Fruit fly (Drosophila melanogaster) whole organism, embryonic: ENCODE measurements around the gene CG4956.
A peak's percentile ranks its signal among the peaks of the same experiment; 100 is the strongest.

Source experiments
- Atf6 ChIP-seq: fragments of 200-800 bp; sonication (Bioruptor generic); IDR thresholded peaks from 2 replicates; pipeline ENCODE4 v1.3.6; 2022; ENCODE audit warnings: missing biosample characterization, missing genetic modification characterization
- B-H1 ChIP-seq: fragments of 200-800 bp; sonication (Bioruptor generic); IDR thresholded peaks from 3 replicates; pipeline ENCODE4 v1.3.6; 2022; ENCODE audit warnings: missing biosample characterization, missing genetic modification characterization
- BtbVII ChIP-seq: fragments of 200-800 bp; sonication (Bioruptor generic); optimal IDR thresholded peaks from 3 replicates; lab custom pipeline; 2017; ENCODE audit warnings: missing biosample characterization, mild to moderate bottlenecking, missing genetic modification characterization
- CG10366 ChIP-seq: fragments of 200-800 bp; sonication (Bioruptor generic); IDR thresholded peaks from 2 replicates; pipeline ENCODE4 v1.3.6; 2022; ENCODE audit warnings: missing biosample characterization, missing genetic modification characterization
- CG10654 ChIP-seq: fragments of 200-800 bp; sonication (Bioruptor generic); optimal IDR thresholded peaks from 2 replicates; lab custom pipeline; 2016; ENCODE audit warnings: missing biosample characterization, missing genetic modification characterization
- CG11085 ChIP-seq: fragments of 200-800 bp; sonication (Bioruptor generic); IDR thresholded peaks from 2 replicates; pipeline ENCODE4 v1.3.6; 2022; ENCODE audit warnings: missing biosample characterization, missing genetic modification characterization
- CG11504 ChIP-seq: fragments of 200-800 bp; sonication (Bioruptor generic); optimal IDR thresholded peaks from 3 replicates; lab custom pipeline; 2019; ENCODE audit warnings: missing biosample characterization, mild to moderate bottlenecking, missing genetic modification characterization, moderate library complexity
- CG2129 ChIP-seq: fragments of 200-800 bp; sonication (Bioruptor generic); IDR thresholded peaks from 2 replicates; pipeline ENCODE4 v1.3.6; 2022; ENCODE audit warnings: missing biosample characterization, missing genetic modification characterization; ENCODE audit not compliant: partially characterized antibody
- CG2199 ChIP-seq: fragments of 200-800 bp; sonication (Bioruptor generic); IDR thresholded peaks from 3 replicates; pipeline ENCODE4 v1.3.6; 2022; ENCODE audit warnings: missing biosample characterization, missing genetic modification characterization
- CG2678 ChIP-seq: fragments of 200-800 bp; sonication (Bioruptor generic); optimal IDR thresholded peaks from 3 replicates; lab custom pipeline; 2019; ENCODE audit warnings: missing biosample characterization, mild to moderate bottlenecking, missing genetic modification characterization, moderate library complexity
- CG30403 ChIP-seq: fragments of 200-800 bp; sonication (Bioruptor generic); optimal IDR thresholded peaks from 3 replicates; lab custom pipeline; 2016; ENCODE audit warnings: missing biosample characterization, missing genetic modification characterization
- CG31224 ChIP-seq: fragments of 200-800 bp; sonication (Bioruptor generic); IDR thresholded peaks from 2 replicates; pipeline ENCODE4 v1.3.6; 2022; ENCODE audit warnings: missing biosample characterization, missing genetic modification characterization
- CG33557 ChIP-seq: fragments of 200-800 bp; sonication (Bioruptor generic); optimal IDR thresholded peaks from 2 replicates; lab custom pipeline; 2019; ENCODE audit warnings: missing biosample characterization, mild to moderate bottlenecking, missing genetic modification characterization, moderate library complexity
- CG3726 ChIP-seq: fragments of 200-800 bp; sonication (Bioruptor generic); IDR thresholded peaks from 3 replicates; pipeline ENCODE4, ENCODE4 v1.3.6; 2022; ENCODE audit warnings: missing biosample characterization, missing genetic modification characterization
- CG4360 ChIP-seq: fragments of 200-800 bp; sonication (Bioruptor generic); IDR thresholded peaks from 2 replicates; pipeline ENCODE4 v1.3.6; 2022; ENCODE audit warnings: missing biosample characterization, missing genetic modification characterization
- CG6175 ChIP-seq: fragments of 200-800 bp; sonication (Bioruptor generic); IDR thresholded peaks from 3 replicates; pipeline ENCODE4 v1.3.6; 2022; ENCODE audit warnings: missing biosample characterization, missing genetic modification characterization
- CG7357 ChIP-seq: fragments of 200-800 bp; sonication (Bioruptor generic); IDR thresholded peaks from 3 replicates; pipeline ENCODE4 v1.3.6; 2022; ENCODE audit warnings: missing biosample characterization, missing genetic modification characterization
- CG7839 ChIP-seq: fragments of 200-800 bp; sonication (Bioruptor generic); optimal IDR thresholded peaks from 3 replicates; lab custom pipeline; 2018; ENCODE audit warnings: missing biosample characterization, mild to moderate bottlenecking, missing genetic modification characterization, moderate library complexity
- CG8089 ChIP-seq: fragments of 200-800 bp; sonication (Bioruptor generic); optimal IDR thresholded peaks from 3 replicates; lab custom pipeline; 2016; ENCODE audit warnings: missing biosample characterization, missing genetic modification characterization
- CG9797 ChIP-seq: fragments of 200-800 bp; sonication (Bioruptor generic); optimal IDR thresholded peaks from 3 replicates; lab custom pipeline; 2018; ENCODE audit warnings: missing biosample characterization, mild to moderate bottlenecking, missing genetic modification characterization
- Drgx ChIP-seq: fragments of 200-800 bp; sonication (Bioruptor generic); IDR thresholded peaks from 2 replicates; pipeline ENCODE4 v1.3.6; 2022; ENCODE audit warnings: missing biosample characterization, missing genetic modification characterization
- GATAe ChIP-seq: fragments of 200-800 bp; sonication (Bioruptor generic); conservative IDR thresholded peaks from 2 replicates; pipeline ENCODE4 v1.3.6; 2022; ENCODE audit warnings: missing biosample characterization, missing genetic modification characterization
- Hmx ChIP-seq: fragments of 200-800 bp; sonication (Bioruptor generic); optimal IDR thresholded peaks from 2 replicates; lab custom pipeline; 2016; ENCODE audit warnings: missing biosample characterization, missing genetic modification characterization
- Hr39 ChIP-seq: fragments of >200 bp; optimal IDR thresholded peaks from 2 replicates; lab custom pipeline; 2017
- Hr51 ChIP-seq, 2 experiments: fragments of 200-800 bp; sonication (Bioruptor generic); optimal IDR thresholded peaks; 2 replicates in 1 of 2; 3 replicates in 1 of 2; lab custom pipeline; 2016 to 2018; ENCODE audit warnings: missing biosample characterization in 2 of 2, missing genetic modification characterization in 2 of 2, mild to moderate bottlenecking in 1 of 2, moderate library complexity in 1 of 2
- Meics ChIP-seq: fragments of 200-800 bp; sonication (Bioruptor generic); optimal IDR thresholded peaks from 2 replicates; lab custom pipeline; 2017; ENCODE audit warnings: missing biosample characterization, mild to moderate bottlenecking, missing genetic modification characterization
- NC2β ChIP-seq: fragments of 200-800 bp; sonication (Bioruptor generic); optimal IDR thresholded peaks from 2 replicates; lab custom pipeline; 2016; ENCODE audit warnings: missing biosample characterization, missing genetic modification characterization
- Nf-YA ChIP-seq: fragments of 200-800 bp; sonication (Bioruptor generic); IDR thresholded peaks from 2 replicates; pipeline ENCODE4 v1.3.6; 2022; ENCODE audit warnings: missing biosample characterization, missing genetic modification characterization
- PHDP ChIP-seq: fragments of 200-800 bp; sonication (Bioruptor generic); optimal IDR thresholded peaks from 3 replicates; lab custom pipeline; 2018; ENCODE audit warnings: missing biosample characterization, mild to moderate bottlenecking, missing genetic modification characterization, moderate library complexity
- Rfx ChIP-seq: fragments of 200-800 bp; sonication (Bioruptor generic); IDR thresholded peaks from 2 replicates; pipeline ENCODE4 v1.3.6; 2022; ENCODE audit warnings: missing biosample characterization, missing genetic modification characterization
- Xrp1 ChIP-seq: fragments of 200-800 bp; sonication (Bioruptor generic); IDR thresholded peaks from 2 replicates; pipeline ENCODE4 v1.3.6; 2022; ENCODE audit warnings: missing biosample characterization, missing genetic modification characterization
- YL-1 ChIP-seq: fragments of 200-800 bp; sonication (Bioruptor generic); optimal IDR thresholded peaks from 3 replicates; lab custom pipeline; 2017; ENCODE audit warnings: missing biosample characterization, mild to moderate bottlenecking, missing genetic modification characterization
- al ChIP-seq: fragments of 200-800 bp; sonication (Bioruptor generic); IDR thresholded peaks from 2 replicates; pipeline ENCODE4 v1.3.6; 2022; ENCODE audit warnings: missing biosample characterization, missing genetic modification characterization
- br ChIP-seq: fragments of >200 bp; optimal IDR thresholded peaks from 2 replicates; lab custom pipeline; 2017
- danr ChIP-seq: fragments of 200-800 bp; sonication (Bioruptor generic); IDR thresholded peaks from 2 replicates; pipeline ENCODE4 v1.3.6; 2022; ENCODE audit warnings: missing biosample characterization, missing genetic modification characterization
- esg ChIP-seq: fragments of 200-800 bp; sonication (Bioruptor generic); conservative IDR thresholded peaks from 2 replicates; pipeline ENCODE4 v1.3.6; 2022; ENCODE audit warnings: missing biosample characterization, missing genetic modification characterization
- exex ChIP-seq: fragments of 200-800 bp; sonication (Bioruptor generic); optimal IDR thresholded peaks from 4 replicates; lab custom pipeline; 2018; ENCODE audit warnings: missing biosample characterization, mild to moderate bottlenecking, missing genetic modification characterization, moderate library complexity
- fd96Cb ChIP-seq: fragments of 200-800 bp; sonication (Bioruptor generic); optimal IDR thresholded peaks from 2 replicates; lab custom pipeline; 2018; ENCODE audit warnings: missing biosample characterization, mild to moderate bottlenecking, missing genetic modification characterization, moderate library complexity
- gce ChIP-seq: fragments of 200-800 bp; sonication (Bioruptor generic); IDR thresholded peaks from 3 replicates; pipeline ENCODE4 v1.3.6; 2022; ENCODE audit warnings: missing biosample characterization, missing genetic modification characterization
- grau ChIP-seq: fragments of 200-800 bp; optimal IDR thresholded peaks from 3 replicates; lab custom pipeline; 2019; ENCODE audit warnings: missing biosample characterization, mild to moderate bottlenecking, missing genetic modification characterization, moderate library complexity
- gro ChIP-seq: fragments of 200-800 bp; sonication (Bioruptor generic); optimal IDR thresholded peaks from 2 replicates; lab custom pipeline; 2016; ENCODE audit warnings: missing biosample characterization, missing genetic modification characterization
- lov ChIP-seq, 2 experiments: fragments of 200-800 bp in 1 of 2; fragments of >200 bp in 1 of 2; sonication (Bioruptor generic) in 1 of 2; IDR thresholded peaks in 1 of 2; optimal IDR thresholded peaks in 1 of 2; 2 replicates in 1 of 2; 3 replicates in 1 of 2; pipeline versions ENCODE4 v1.3.6 to Lab custom; 2017 to 2022; ENCODE audit warnings: missing biosample characterization in 1 of 2, missing genetic modification characterization in 1 of 2
- nmo ChIP-seq: fragments of 200-800 bp; sonication (Bioruptor generic); optimal IDR thresholded peaks from 2 replicates; lab custom pipeline; 2018; ENCODE audit warnings: missing biosample characterization, mild to moderate bottlenecking, missing genetic modification characterization, moderate library complexity
- rib ChIP-seq: fragments of 200-800 bp; sonication (Bioruptor generic); IDR thresholded peaks from 2 replicates; pipeline ENCODE4 v1.3.6; 2022; ENCODE audit warnings: missing biosample characterization, missing genetic modification characterization
- sc ChIP-seq, 3 experiments: fragments of >200 bp in 2 of 3; fragments of 200-800 bp in 1 of 3; sonication (Bioruptor generic) in 1 of 3; optimal IDR thresholded peaks; 2 replicates in 2 of 3; 3 replicates in 1 of 3; lab custom pipeline; 2017; ENCODE audit warnings: mild to moderate bottlenecking in 1 of 3, missing biosample characterization in 1 of 3, missing genetic modification characterization in 1 of 3, missing genetic modification reagents in 1 of 3
- slbo ChIP-seq: fragments of 200-800 bp; sonication (Bioruptor generic); IDR thresholded peaks from 2 replicates; pipeline ENCODE4 v1.3.6; 2022; ENCODE audit warnings: missing biosample characterization, missing genetic modification characterization
- slp2 ChIP-seq: fragments of 200-800 bp; sonication (Bioruptor generic); optimal IDR thresholded peaks from 2 replicates; lab custom pipeline; 2016; ENCODE audit warnings: missing biosample characterization, missing genetic modification characterization
- tap ChIP-seq: fragments of 200-800 bp; optimal IDR thresholded peaks from 3 replicates; lab custom pipeline; 2019; ENCODE audit warnings: missing biosample characterization, mild to moderate bottlenecking, missing genetic modification characterization, moderate library complexity
- tgo ChIP-seq: fragments of 200-800 bp; sonication (Bioruptor generic); IDR thresholded peaks from 3 replicates; pipeline ENCODE4 v1.3.6; 2022; ENCODE audit warnings: missing biosample characterization, missing genetic modification characterization
- tio ChIP-seq: fragments of 200-800 bp; sonication (Bioruptor generic); optimal IDR thresholded peaks from 2 replicates; lab custom pipeline; 2017; ENCODE audit warnings: missing biosample characterization, missing genetic modification characterization, inconsistent platforms

The CG4956 gene

dm6 chr3R:25754844-25755429, 23.2 kb downstream of the CG4956 start (continued):
- TF ChIP-seq CG7357 (GFP tag; lab: Robert Waterston, UW) (no peak), CG31224 (0 out of 2 replicates have a peak, but pooled peaks have one; percentile 15), Meics (GFP tag; lab: Kevin White, UChicago) (peak; percentile 50), lov (optimal IDR thresholded peaks at IDR 0.05; lab: Kevin White, UChicago) (no peak), lov (GFP tag; IDR thresholded peaks at IDR 0.05; lab: Robert Waterston, UW) (no peak), tgo (GFP tag; lab: Robert Waterston, UW) (peak; percentile 39; the same call in 2 of the 3 replicates), CG10654 (GFP tag; lab: Kevin White, UChicago) (peak; percentile 36), CG4360 (GFP tag; lab: Robert Waterston, UW) (no peak), Xrp1 (GFP tag; lab: Robert Waterston, UW) (peak; percentile 57), fd96Cb (peak; percentile 59), rib (GFP tag; lab: Robert Waterston, UW) (no peak), B-H1 (peak; percentile 61), tap (tag; lab: Kevin White, UChicago) (no peak), Nf-YA (no peak), CG11085 (GFP tag; lab: Robert Waterston, UW) (peak; percentile 40; the same call in 1 of the 2 replicates), Atf6 (GFP tag; lab: Robert Waterston, UW) (peak; percentile 36; the same call in 1 of the 2 replicates), Hr51 (GFP tag; optimal IDR thresholded peaks at IDR 0.05; lab: Kevin White, UChicago) (peak in 1 of 2 experiments; percentile 27), gro (GFP tag; lab: Kevin White, UChicago) (no peak), nmo (GFP tag; lab: Kevin White, UChicago) (peak; percentile 64), CG2129 (GFP tag; lab: Robert Waterston, UW) (no peak), Rfx (GFP tag; lab: Robert Waterston, UW) (peak; percentile 56), esg (GFP tag; lab: Robert Waterston, UW) (0 out of 2 replicates have a peak, but pooled peaks have one; percentile 26), gce (GFP tag; lab: Robert Waterston, UW) (0 out of 3 replicates have a peak, but pooled peaks have one; percentile 51), tio (GFP tag; lab: Kevin White, UChicago) (peak; percentile 2), danr (GFP tag; lab: Robert Waterston, UW) (no peak), Hr39 (lab: Kevin White, UChicago) (no peak), CG3726 (GFP tag; lab: Robert Waterston, UW) (no peak), CG11504 (tag; lab: Kevin White, UChicago) (peak; percentile 28), al (GFP tag; lab: Robert Waterston, UW) (peak; percentile 15; the same call in 1 of the 2 replicates), grau (tag; lab: Kevin White, UChicago) (no peak), YL-1 (GFP tag; lab: Kevin White, UChicago) (no peak), PHDP (tag; lab: Kevin White, UChicago) (no peak), CG10366 (GFP tag; lab: Robert Waterston, UW) (peak; percentile 11; the same call in 1 of the 2 replicates), CG6175 (GFP tag; lab: Robert Waterston, UW) (no peak), slp2 (GFP tag; lab: Kevin White, UChicago) (no peak), BtbVII (GFP tag; lab: Kevin White, UChicago) (no peak), Drgx (GFP tag; lab: Robert Waterston, UW) (no peak), NC2β (GFP tag; lab: Kevin White, UChicago) (no peak), Hmx (GFP tag; lab: Kevin White, UChicago) (no peak), CG9797 (no peak), exex (peak; percentile 30), CG33557 (GFP tag; lab: Kevin White, UChicago) (no peak), CG30403 (GFP tag; lab: Kevin White, UChicago) (peak; percentile 10), slbo (GFP tag; lab: Robert Waterston, UW) (peak; percentile 38; the same call in 1 of the 2 replicates), sc (optimal IDR thresholded peaks at IDR 0.05; lab: Kevin White, UChicago) (no peak), sc (GFP tag; optimal IDR thresholded peaks at IDR 0.05; lab: Kevin White, UChicago) (no peak), br (lab: Kevin White, UChicago) (no peak), GATAe (GFP tag; lab: Robert Waterston, UW) (0 out of 2 replicates have a peak, but pooled peaks have one; percentile 30), CG2199 (no peak), CG8089 (GFP tag; lab: Kevin White, UChicago) (no peak), CG7839 (peak; percentile 81), CG2678 (peak; percentile 75)
